Fruit fly (Drosophila melanogaster): ENCODE results near the gene nAChRbeta3.

nAChRbeta3 gene

DNA sequence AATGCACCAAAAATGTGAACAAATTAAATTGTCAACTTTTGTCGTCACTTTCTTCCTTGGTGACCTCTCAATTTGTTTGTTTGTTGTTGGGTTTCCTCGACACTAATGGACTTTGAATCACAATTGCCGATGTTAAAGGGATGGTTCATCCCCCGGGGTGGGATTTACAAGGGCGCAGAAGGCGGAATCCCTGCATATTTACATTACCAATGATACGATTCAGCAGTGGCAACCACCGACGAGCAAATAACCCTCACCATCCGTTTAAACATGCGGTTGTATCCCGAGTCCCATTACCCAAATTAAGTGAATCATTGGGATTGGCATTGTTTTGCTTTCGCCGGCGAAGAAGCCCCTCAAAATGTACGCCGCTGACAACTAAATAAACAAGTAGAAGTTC is 46.6 kb downstream of the nAChRbeta3 start:
- TF ChIP-seq oc (tag; optimal IDR thresholded peaks at IDR 0.05) (peak; percentile 33), CG10267 (tag; optimal IDR thresholded peaks at IDR 0.05) (no peak), ems (GFP tag; optimal IDR thresholded peaks at IDR 0.05) (no peak), pros (GFP tag; optimal IDR thresholded peaks at IDR 0.05) (peak; percentile 35), dan (GFP tag; IDR thresholded peaks at IDR 0.05) (no peak), Nf-YC (tag; optimal IDR thresholded peaks at IDR 0.05) (peak; percentile 63), Adf1 (GFP tag; IDR thresholded peaks at IDR 0.05) (no peak), Nf-YB (GFP tag; optimal IDR thresholded peaks at IDR 0.05) (peak; percentile 79), seq (GFP tag; IDR thresholded peaks at IDR 0.05) (peak; percentile 21; the same call in 1 of the 2 replicates), nerfin-1 (tag; optimal IDR thresholded peaks at IDR 0.05) (peak; percentile 44)

DNA sequence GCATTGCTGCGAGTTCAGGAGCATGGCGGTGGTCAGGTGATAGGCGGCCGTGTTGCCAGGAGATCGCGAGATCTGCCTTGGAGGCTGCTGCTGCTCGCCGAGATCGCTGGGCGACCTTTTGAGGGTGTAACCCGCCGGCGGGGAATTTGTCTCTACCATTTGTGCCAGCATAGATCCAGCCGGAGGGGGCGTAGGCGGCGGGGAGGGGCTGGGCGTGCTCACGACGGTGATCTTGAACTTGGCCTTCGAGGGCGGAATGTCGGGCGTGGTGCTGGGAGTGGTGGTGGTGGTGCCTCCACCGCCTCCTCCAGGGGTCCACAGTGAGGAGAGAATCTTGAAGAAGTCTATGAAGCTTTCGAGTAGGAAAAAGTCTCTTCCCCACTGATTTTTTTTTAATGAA is 49.1 kb downstream of the nAChRbeta3 start:
- TF ChIP-seq slbo (GFP tag; IDR thresholded peaks at IDR 0.05) (0 out of 2 replicates have a peak, but pooled peaks have one; percentile 13), bbx (GFP tag; IDR thresholded peaks at IDR 0.05; ENCODE audit: partially characterized antibody) (no peak), ac (GFP tag; optimal IDR thresholded peaks at IDR 0.05) (no peak), emc (GFP tag; optimal IDR thresholded peaks at IDR 0.05) (no peak), Mrtf (GFP tag; IDR thresholded peaks at IDR 0.05) (0 out of 3 replicates have a peak, but pooled peaks have one; percentile 13), CG34422 (GFP tag; IDR thresholded peaks at IDR 0.05) (no peak), tgo (GFP tag; IDR thresholded peaks at IDR 0.05) (no peak)

DNA sequence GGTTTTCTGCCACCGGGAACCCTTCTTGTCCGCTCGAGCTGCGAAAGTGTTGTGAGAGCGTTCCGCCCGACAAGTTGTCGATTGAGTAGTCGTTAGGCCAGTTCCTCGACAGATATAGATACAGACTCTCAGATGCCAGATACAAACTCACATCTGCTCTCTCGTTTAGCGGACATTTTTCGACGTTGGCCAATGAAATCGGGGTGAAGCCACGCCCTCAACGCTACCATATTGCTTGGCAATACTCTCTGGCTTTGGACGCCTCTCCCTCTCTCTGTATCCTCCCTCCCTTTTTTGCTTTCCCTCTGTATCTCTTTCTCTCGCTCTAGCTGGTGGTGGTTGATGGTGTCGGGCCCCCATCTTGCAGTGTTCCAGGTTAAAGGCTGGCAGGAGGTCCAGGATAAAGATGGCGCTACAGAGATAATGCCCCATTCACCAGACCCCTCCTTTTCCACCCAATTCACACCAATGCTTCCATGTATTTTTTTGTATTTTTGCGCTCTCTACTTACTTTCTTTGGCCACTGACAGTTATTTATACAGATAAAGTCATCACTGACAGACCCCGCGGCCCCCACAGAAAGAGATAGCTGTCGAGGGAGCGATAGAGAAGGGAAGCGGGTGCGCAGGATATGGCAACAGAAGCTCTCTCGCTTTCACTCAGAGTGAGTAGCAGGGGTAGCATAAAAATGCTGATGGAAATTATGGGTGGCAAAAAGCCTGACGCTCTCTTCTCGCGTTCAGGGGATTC is 49.9 kb downstream of the nAChRbeta3 start, which contains the start of gene Gsc:
Gene Gsc (minus strand): TSS at position 51 of the 750 bp plus-strand sequence.
- TF ChIP-seq kni (GFP tag; optimal IDR thresholded peaks at IDR 0.05) (peak; percentile 48), Ets65A (GFP tag) (peak; percentile 87), ewg (GFP tag; optimal IDR thresholded peaks at IDR 0.05) (peak; percentile 48), sens (GFP tag) (peak; percentile 27), seq (GFP tag; IDR thresholded peaks at IDR 0.05) (peak; percentile 82), phol (tag; optimal IDR thresholded peaks at IDR 0.05) (peak; percentile 84), Meics (GFP tag; optimal IDR thresholded peaks at IDR 0.05) (no peak), Nf-YB (GFP tag; optimal IDR thresholded peaks at IDR 0.05) (peak; percentile 99), Blimp-1 (GFP tag; optimal IDR thresholded peaks at IDR 0.05) (no peak), Doc3 (GFP tag; IDR thresholded peaks at IDR 0.05; ENCODE audit: partially characterized antibody) (0 out of 3 replicates have a peak, but pooled peaks have one; percentile 14), hbn (GFP tag; IDR thresholded peaks at IDR 0.05; ENCODE audit: partially characterized antibody) (0 out of 2 replicates have a peak, but pooled peaks have one; percentile 17), CoRest (tag; optimal IDR thresholded peaks at IDR 0.05) (peak; percentile 32), CG10654 (GFP tag; optimal IDR thresholded peaks at IDR 0.05) (no peak), pnt (GFP tag; optimal IDR thresholded peaks at IDR 0.05) (no peak), Hsf (GFP tag; optimal IDR thresholded peaks at IDR 0.05) (no peak), lmd (GFP tag; IDR thresholded peaks at IDR 0.05) (no peak), Rx (GFP tag; IDR thresholded peaks at IDR 0.05) (no peak), D (optimal IDR thresholded peaks at IDR 0.05) (peak; percentile 12), D (GFP tag; optimal IDR thresholded peaks at IDR 0.05) (no peak), chinmo (GFP tag; IDR thresholded peaks at IDR 0.05; ENCODE audit: partially characterized antibody) (0 out of 4 replicates have a peak, but pooled peaks have one; percentile 28), yki (optimal IDR thresholded peaks at IDR 0.05) (peak; percentile 63), Nf-YA (GFP tag; IDR thresholded peaks at IDR 0.05) (peak; percentile 70), CG4424 (GFP tag; optimal IDR thresholded peaks at IDR 0.05) (no peak), Nf-YC (tag; optimal IDR thresholded peaks at IDR 0.05) (peak; percentile 98), Dll (GFP tag; IDR thresholded peaks at IDR 0.05; ENCODE audit: partially characterized antibody) (peak; percentile 48; the same call in 1 of the 4 replicates), twi (tag; optimal IDR thresholded peaks at IDR 0.05) (peak; percentile 34), Hmx (GFP tag; optimal IDR thresholded peaks at IDR 0.05) (no peak), slbo (GFP tag; IDR thresholded peaks at IDR 0.05) (no peak), CG1832 (GFP tag; optimal IDR thresholded peaks at IDR 0.05) (peak; percentile 93), crol (GFP tag; IDR thresholded peaks at IDR 0.05) (peak; percentile 24), CG1233 (GFP tag; optimal IDR thresholded peaks at IDR 0.05) (no peak), CG1647 (GFP tag; optimal IDR thresholded peaks at IDR 0.05) (no peak), Trl (optimal IDR thresholded peaks at IDR 0.05) (peak; percentile 78 to 97), Trl (GFP tag; optimal IDR thresholded peaks at IDR 0.05) (no peak)

Data from whole organism, embryonic.